Fruit fly (Drosophila melanogaster) whole organism, embryonic: ENCODE data around the gene GstT4.
A peak's percentile ranks its signal among the peaks of the same experiment; 100 is the strongest.

ENCODE experiments used
- Ada2b ChIP-seq: fragments of 200-800 bp; sonication (Bioruptor generic); IDR thresholded peaks from 2 replicates; pipeline ENCODE4 v1.3.6; 2022; ENCODE audit warnings: missing biosample characterization, missing genetic modification characterization
- BtbVII ChIP-seq: fragments of 200-800 bp; sonication (Bioruptor generic); optimal IDR thresholded peaks from 3 replicates; lab custom pipeline; 2017; ENCODE audit warnings: missing biosample characterization, mild to moderate bottlenecking, missing genetic modification characterization
- CG10959 ChIP-seq: fragments of 200-800 bp; sonication (Bioruptor generic); IDR thresholded peaks from 2 replicates; pipeline ENCODE4 v1.3.6; 2022; ENCODE audit warnings: missing biosample characterization, missing genetic modification characterization
- CG11504 ChIP-seq: fragments of 200-800 bp; sonication (Bioruptor generic); optimal IDR thresholded peaks from 3 replicates; lab custom pipeline; 2019; ENCODE audit warnings: missing biosample characterization, mild to moderate bottlenecking, missing genetic modification characterization, moderate library complexity
- CG12104 ChIP-seq: fragments of 200-800 bp; sonication (Bioruptor generic); optimal IDR thresholded peaks from 3 replicates; lab custom pipeline; 2016; ENCODE audit warnings: missing biosample characterization, missing genetic modification characterization
- CG12155 ChIP-seq: fragments of 200-800 bp; sonication (Bioruptor generic); optimal IDR thresholded peaks from 3 replicates; lab custom pipeline; 2016; ENCODE audit warnings: missing biosample characterization, missing genetic modification characterization
- CG12219 ChIP-seq: fragments of 200-800 bp; sonication (Bioruptor generic); optimal IDR thresholded peaks from 3 replicates; lab custom pipeline; 2018; ENCODE audit warnings: missing biosample characterization, mild to moderate bottlenecking, missing genetic modification characterization
- CG14667 ChIP-seq: fragments of 200-800 bp; sonication (Bioruptor generic); IDR thresholded peaks from 2 replicates; pipeline ENCODE4 v1.3.6; 2022; ENCODE audit warnings: missing biosample characterization, missing genetic modification characterization
- CG15269 ChIP-seq: fragments of 200-800 bp; sonication (Bioruptor generic); optimal IDR thresholded peaks from 2 replicates; lab custom pipeline; 2018; ENCODE audit warnings: missing biosample characterization, mild to moderate bottlenecking, missing genetic modification characterization, moderate library complexity
- CG15514 ChIP-seq: fragments of 200-800 bp; sonication (Bioruptor generic); optimal IDR thresholded peaks from 3 replicates; lab custom pipeline; 2017; ENCODE audit warnings: missing biosample characterization, missing genetic modification characterization, mild to moderate bottlenecking, moderate library complexity, missing genetic modification reagents
- CG1602 ChIP-seq: fragments of 200-800 bp; sonication (Bioruptor generic); optimal IDR thresholded peaks from 3 replicates; lab custom pipeline; 2016; ENCODE audit warnings: missing biosample characterization, missing genetic modification characterization
- CG16863 ChIP-seq: fragments of 200-800 bp; sonication (Bioruptor generic); optimal IDR thresholded peaks from 3 replicates; lab custom pipeline; 2016; ENCODE audit warnings: missing biosample characterization, missing genetic modification characterization
- CG17802 ChIP-seq: fragments of 200-800 bp; sonication (Bioruptor generic); optimal IDR thresholded peaks from 2 replicates; lab custom pipeline; 2018; ENCODE audit warnings: missing biosample characterization, mild to moderate bottlenecking, missing genetic modification characterization, moderate library complexity
- CG18011 ChIP-seq: fragments of 200-800 bp; sonication (Bioruptor generic); optimal IDR thresholded peaks from 2 replicates; lab custom pipeline; 2017; ENCODE audit warnings: missing biosample characterization, missing genetic modification characterization, mild to moderate bottlenecking, moderate library complexity, missing genotype
- CG1832 ChIP-seq: fragments of 200-800 bp; sonication (Bioruptor generic); optimal IDR thresholded peaks from 2 replicates; lab custom pipeline; 2017; ENCODE audit warnings: missing biosample characterization, mild to moderate bottlenecking, missing genetic modification characterization, inconsistent platforms
- CG3281 ChIP-seq: fragments of 200-800 bp; sonication (Bioruptor generic); optimal IDR thresholded peaks from 3 replicates; lab custom pipeline; 2017; ENCODE audit warnings: missing biosample characterization, mild to moderate bottlenecking, missing genetic modification characterization
- CG3847 ChIP-seq: fragments of 200-800 bp; sonication (Bioruptor generic); IDR thresholded peaks from 2 replicates; pipeline ENCODE4 v1.3.6; 2022; ENCODE audit warnings: missing biosample characterization, missing genetic modification characterization
- CG4282 ChIP-seq: fragments of 200-800 bp; sonication (Bioruptor generic); optimal IDR thresholded peaks from 2 replicates; lab custom pipeline; 2016; ENCODE audit warnings: missing biosample characterization, missing genetic modification characterization
- CG4404 ChIP-seq: fragments of 200-800 bp; sonication (Bioruptor generic); IDR thresholded peaks from 2 replicates; pipeline ENCODE4 v1.3.6; 2022; ENCODE audit warnings: missing biosample characterization, missing genetic modification characterization
- CG6689 ChIP-seq: fragments of 200-800 bp; sonication (Bioruptor generic); IDR thresholded peaks from 2 replicates; pipeline ENCODE4 v1.3.6; 2022; ENCODE audit warnings: missing biosample characterization, missing genetic modification characterization
- CG6854 ChIP-seq: fragments of 200-800 bp; sonication (Bioruptor generic); optimal IDR thresholded peaks from 3 replicates; lab custom pipeline; 2017; ENCODE audit warnings: missing biosample characterization, mild to moderate bottlenecking, missing genetic modification characterization
- CG8924 ChIP-seq: fragments of 200-800 bp; optimal IDR thresholded peaks from 3 replicates; lab custom pipeline; 2019; ENCODE audit warnings: missing biosample characterization, mild to moderate bottlenecking, missing genetic modification characterization, moderate library complexity
- CHES-1-like ChIP-seq: fragments of 200-800 bp; sonication (Bioruptor generic); optimal IDR thresholded peaks from 2 replicates; lab custom pipeline; 2016; ENCODE audit warnings: missing biosample characterization, missing genetic modification characterization
- Camta ChIP-seq: fragments of 200-800 bp; sonication (Bioruptor generic); optimal IDR thresholded peaks from 2 replicates; lab custom pipeline; 2016; ENCODE audit warnings: missing biosample characterization, missing genetic modification characterization
- Doc3 ChIP-seq: fragments of 200-800 bp; sonication (Bioruptor generic); IDR thresholded peaks from 3 replicates; pipeline ENCODE4 v1.3.6; 2022; ENCODE audit warnings: missing biosample characterization, missing genetic modification characterization; ENCODE audit not compliant: partially characterized antibody
- Fer3 ChIP-seq: fragments of 200-800 bp; sonication (Bioruptor generic); optimal IDR thresholded peaks from 2 replicates; lab custom pipeline; 2018; ENCODE audit warnings: missing biosample characterization, mild to moderate bottlenecking, missing genetic modification characterization, moderate library complexity
- HHEX ChIP-seq: fragments of 200-800 bp; sonication (Bioruptor generic); optimal IDR thresholded peaks from 3 replicates; lab custom pipeline; 2017; ENCODE audit warnings: missing biosample characterization, mild to moderate bottlenecking, missing genetic modification characterization, missing genetic modification reagents
- Hr39 ChIP-seq: fragments of >200 bp; optimal IDR thresholded peaks from 2 replicates; lab custom pipeline; 2017
- Hr51 ChIP-seq, 2 experiments: fragments of 200-800 bp; sonication (Bioruptor generic); optimal IDR thresholded peaks; 2 replicates in 1 of 2; 3 replicates in 1 of 2; lab custom pipeline; 2016 to 2018; ENCODE audit warnings: missing biosample characterization in 2 of 2, missing genetic modification characterization in 2 of 2, mild to moderate bottlenecking in 1 of 2, moderate library complexity in 1 of 2
- Hsf ChIP-seq: fragments of 200-800 bp; sonication (Bioruptor generic); optimal IDR thresholded peaks from 3 replicates; lab custom pipeline; 2016; ENCODE audit warnings: missing biosample characterization, missing genetic modification characterization
- Med ChIP-seq: fragments of 200-800 bp; sonication (Bioruptor generic); peaks from one replicate; lab custom pipeline; 2016; ENCODE audit warnings: missing biosample characterization, missing genetic modification characterization, mild to moderate bottlenecking, inconsistent platforms, moderate library complexity
- PHDP ChIP-seq: fragments of 200-800 bp; sonication (Bioruptor generic); optimal IDR thresholded peaks from 3 replicates; lab custom pipeline; 2018; ENCODE audit warnings: missing biosample characterization, mild to moderate bottlenecking, missing genetic modification characterization, moderate library complexity
- Six4 ChIP-seq: fragments of 200-800 bp; sonication (Bioruptor generic); optimal IDR thresholded peaks from 2 replicates; lab custom pipeline; 2016; ENCODE audit warnings: missing biosample characterization, missing genetic modification characterization
- Stat92E ChIP-seq, 3 experiments: fragments of >200 bp in 2 of 3; fragments of 200-800 bp in 1 of 3; sonication (Bioruptor generic) in 1 of 3; optimal IDR thresholded peaks; 2 replicates each; lab custom pipeline; 2017 to 2019; ENCODE audit warnings: missing biosample characterization in 3 of 3, missing genetic modification characterization in 3 of 3, mild to moderate bottlenecking in 1 of 3, moderate library complexity in 1 of 3
- Usf ChIP-seq: fragments of 200-800 bp; sonication (Bioruptor generic); optimal IDR thresholded peaks from 2 replicates; lab custom pipeline; 2017; ENCODE audit warnings: missing genotype, missing biosample characterization, missing genetic modification characterization
- Xbp1 ChIP-seq: fragments of 200-800 bp; sonication (Bioruptor generic); optimal IDR thresholded peaks from 3 replicates; lab custom pipeline; 2016; ENCODE audit warnings: missing biosample characterization, mild to moderate bottlenecking, missing genetic modification characterization
- ase ChIP-seq: fragments of 200-800 bp; sonication (Bioruptor generic); IDR thresholded peaks from 3 replicates; pipeline ENCODE4 v1.3.6; 2022; ENCODE audit warnings: missing biosample characterization, missing genetic modification characterization
- bbx ChIP-seq: fragments of 200-800 bp; sonication (Bioruptor generic); IDR thresholded peaks from 2 replicates; pipeline ENCODE4 v1.3.6; 2022; ENCODE audit warnings: missing biosample characterization, missing genetic modification characterization; ENCODE audit not compliant: partially characterized antibody
- exex ChIP-seq: fragments of 200-800 bp; sonication (Bioruptor generic); optimal IDR thresholded peaks from 4 replicates; lab custom pipeline; 2018; ENCODE audit warnings: missing biosample characterization, mild to moderate bottlenecking, missing genetic modification characterization, moderate library complexity
- fd64A ChIP-seq: fragments of 200-800 bp; sonication (Bioruptor generic); optimal IDR thresholded peaks from 3 replicates; lab custom pipeline; 2018; ENCODE audit warnings: missing biosample characterization, mild to moderate bottlenecking, missing genetic modification characterization
- gce ChIP-seq: fragments of 200-800 bp; sonication (Bioruptor generic); IDR thresholded peaks from 3 replicates; pipeline ENCODE4 v1.3.6; 2022; ENCODE audit warnings: missing biosample characterization, missing genetic modification characterization
- ken ChIP-seq: fragments of 200-800 bp; sonication (Bioruptor generic); IDR thresholded peaks from 3 replicates; pipeline ENCODE4 v1.3.6; 2022; ENCODE audit warnings: missing biosample characterization, missing genetic modification characterization
- luna ChIP-seq: fragments of 200-800 bp; sonication (Bioruptor generic); optimal IDR thresholded peaks from 2 replicates; lab custom pipeline; 2016; ENCODE audit warnings: missing biosample characterization, missing genetic modification characterization
- scrt ChIP-seq: fragments of 200-800 bp; sonication (Bioruptor generic); optimal IDR thresholded peaks from 2 replicates; lab custom pipeline; 2018; ENCODE audit warnings: missing biosample characterization, mild to moderate bottlenecking, missing genetic modification characterization, moderate library complexity
- tin ChIP-seq: fragments of 200-800 bp; sonication (Bioruptor generic); optimal IDR thresholded peaks from 3 replicates; lab custom pipeline; 2016; ENCODE audit warnings: missing biosample characterization, missing genetic modification characterization
- trh ChIP-seq: fragments of 200-800 bp; sonication (Bioruptor generic); optimal IDR thresholded peaks from 2 replicates; lab custom pipeline; 2016; ENCODE audit warnings: missing biosample characterization, missing genetic modification characterization
- yki ChIP-seq: fragments of >200 bp; optimal IDR thresholded peaks from 3 replicates; lab custom pipeline; 2018
- z ChIP-seq: fragments of 200-800 bp; sonication (Bioruptor generic); IDR thresholded peaks from 3 replicates; pipeline ENCODE4 v1.3.6; 2022; ENCODE audit warnings: missing biosample characterization, missing genetic modification characterization
- zen ChIP-seq: fragments of 200-800 bp; sonication (Bioruptor generic); optimal IDR thresholded peaks from 3 replicates; lab custom pipeline; 2018; ENCODE audit warnings: missing biosample characterization, mild to moderate bottlenecking, missing genetic modification characterization, moderate library complexity

GstT4 gene

dm6 chrX:13391174-13392040, 13.1 kb upstream of the GstT4 start (continued):
- 0 out of 2 replicates have a peak, but pooled peaks have one; percentile 14 for TF ChIP-seq Ada2b
- TF ChIP-seq PHDP (tag; lab: Kevin White, UChicago): peak; percentile 40
- no peak for TF ChIP-seq Hr39 (lab: Kevin White, UChicago)
- TF ChIP-seq CG11504: peak; percentile 22
- peak; percentile 1 for TF ChIP-seq CG12219 (GFP tag; lab: Kevin White, UChicago)
- peak; percentile 48 for TF ChIP-seq Fer3
- no peak for TF ChIP-seq yki (lab: Kevin White, UChicago)
- TF ChIP-seq Stat92E (GFP tag; optimal IDR thresholded peaks at IDR 0.05; lab: Kevin White, UChicago): no peak
- TF ChIP-seq BtbVII (GFP tag; lab: Kevin White, UChicago): peak; percentile 63
- TF ChIP-seq Usf (GFP tag; lab: Kevin White, UChicago): peak; percentile 69
- no peak for TF ChIP-seq CG1832 (GFP tag; lab: Kevin White, UChicago)
- TF ChIP-seq z (GFP tag; lab: Robert Waterston, UW): no peak
- TF ChIP-seq exex (tag; lab: Kevin White, UChicago): peak; percentile 3
- peak; percentile 61 for TF ChIP-seq CHES-1-like
- TF ChIP-seq Hsf (GFP tag; lab: Kevin White, UChicago): peak; percentile 48
- no peak for TF ChIP-seq CG16863
- no peak for TF ChIP-seq trh (GFP tag; lab: Kevin White, UChicago)
- TF ChIP-seq CG3281 (GFP tag; lab: Kevin White, UChicago): peak; percentile 82
- TF ChIP-seq fd64A (GFP tag; lab: Kevin White, UChicago): no peak
- TF ChIP-seq CG15269 (tag; lab: Kevin White, UChicago): peak; percentile 59
- TF ChIP-seq ase (GFP tag; lab: Robert Waterston, UW): no peak
- no peak for TF ChIP-seq CG10959 (GFP tag; lab: Robert Waterston, UW)
- TF ChIP-seq CG12155 (GFP tag; lab: Kevin White, UChicago): peak; percentile 66
- peak; percentile 37 for TF ChIP-seq luna (GFP tag; lab: Kevin White, UChicago)
- no peak for TF ChIP-seq CG14667 (GFP tag; lab: Robert Waterston, UW)
- no peak for TF ChIP-seq CG6689 (GFP tag; lab: Robert Waterston, UW)
- no peak for TF ChIP-seq CG1602 (GFP tag; lab: Kevin White, UChicago)
- TF ChIP-seq CG4282 (GFP tag; lab: Kevin White, UChicago): no peak
- no peak for TF ChIP-seq bbx (GFP tag; lab: Robert Waterston, UW)
- peak; percentile 60 for TF ChIP-seq CG4404 (GFP tag; lab: Robert Waterston, UW)
- peak; percentile 4 for TF ChIP-seq CG12104 (GFP tag; lab: Kevin White, UChicago)
- no peak for TF ChIP-seq gce (GFP tag; lab: Robert Waterston, UW)
- no peak for TF ChIP-seq ken
- no peak for TF ChIP-seq CG17802 (tag; lab: Kevin White, UChicago)
- no peak for TF ChIP-seq Camta (GFP tag; lab: Kevin White, UChicago)
- TF ChIP-seq CG18011 (GFP tag; lab: Kevin White, UChicago): no peak
- peak; percentile 43 for TF ChIP-seq CG3847 (GFP tag; lab: Robert Waterston, UW)
- no peak for TF ChIP-seq CG15514 (GFP tag; lab: Kevin White, UChicago)
- peak in 1 of 2 experiments; percentile 23 for TF ChIP-seq Hr51 (GFP tag; optimal IDR thresholded peaks at IDR 0.05; lab: Kevin White, UChicago)
- peak; percentile 44 for TF ChIP-seq Xbp1 (GFP tag; lab: Kevin White, UChicago)
- peak; percentile 61 for TF ChIP-seq HHEX
- no peak for TF ChIP-seq Six4
- no peak for TF ChIP-seq Doc3 (GFP tag; lab: Robert Waterston, UW)
- TF ChIP-seq tin (GFP tag; lab: Kevin White, UChicago): no peak
- TF ChIP-seq zen (tag; lab: Kevin White, UChicago): no peak
- TF ChIP-seq CG8924 (tag; lab: Kevin White, UChicago): no peak
- TF ChIP-seq Med (GFP tag; lab: Kevin White, UChicago): peak; percentile 92
- TF ChIP-seq CG6854 (GFP tag; lab: Kevin White, UChicago): no peak
- peak; percentile 56 for TF ChIP-seq scrt
